Fruit fly (Drosophila melanogaster) whole organism, adult: ENCODE measurements around the gene CG34428.

Experiments used
- CG11617 ChIP-seq: fragments of 200-800 bp; sonication (Bioruptor generic); optimal IDR thresholded peaks from 2 replicates; lab custom pipeline; 2017; ENCODE audit warnings: mild to moderate bottlenecking, missing biosample characterization, missing genetic modification reagents, missing genetic modification characterization
- CG14711 ChIP-seq: fragments of 200-800 bp; sonication (Bioruptor generic); optimal IDR thresholded peaks from 2 replicates; lab custom pipeline; 2018; ENCODE audit warnings: missing biosample characterization, mild to moderate bottlenecking, missing genetic modification characterization, moderate library complexity
- CG1620 ChIP-seq: fragments of 200-800 bp; sonication (Bioruptor generic); optimal IDR thresholded peaks from 2 replicates; lab custom pipeline; 2016; ENCODE audit warnings: missing biosample characterization, missing genetic modification characterization
- CG33017 ChIP-seq: fragments of 200-800 bp; sonication (Bioruptor generic); optimal IDR thresholded peaks from 2 replicates; lab custom pipeline; 2018; ENCODE audit warnings: missing biosample characterization, mild to moderate bottlenecking, missing genetic modification characterization, moderate library complexity
- CG5204 ChIP-seq: fragments of 200-800 bp; sonication (Bioruptor generic); optimal IDR thresholded peaks from 2 replicates; lab custom pipeline; 2016; ENCODE audit warnings: missing biosample characterization, missing genetic modification characterization
- CG7045 ChIP-seq: fragments of 200-800 bp; sonication (Bioruptor generic); optimal IDR thresholded peaks from 2 replicates; lab custom pipeline; 2017; ENCODE audit warnings: missing biosample characterization, mild to moderate bottlenecking, missing genetic modification characterization
- Crg-1 ChIP-seq: fragments of 200-800 bp; sonication (Bioruptor generic); optimal IDR thresholded peaks from 2 replicates; lab custom pipeline; 2016; ENCODE audit warnings: missing biosample characterization, missing genetic modification characterization
- Hr96 ChIP-seq: fragments of 200-800 bp; sonication (Bioruptor generic); optimal IDR thresholded peaks from 2 replicates; lab custom pipeline; 2016; ENCODE audit warnings: missing biosample characterization, missing genetic modification characterization
- cic ChIP-seq: fragments of 200-800 bp; sonication (Bioruptor generic); optimal IDR thresholded peaks from 2 replicates; lab custom pipeline; 2017; ENCODE audit warnings: missing biosample characterization, mild to moderate bottlenecking, missing genetic modification characterization, moderate library complexity
- cnc ChIP-seq, 2 experiments: fragments of >200 bp; optimal IDR thresholded peaks; 2 replicates each; lab custom pipeline; 2017
- kay ChIP-seq: fragments of 200-800 bp; sonication (Bioruptor generic); peaks from one replicate; lab custom pipeline; 2016; ENCODE audit warnings: missing biosample characterization, missing genetic modification characterization, borderline replicate concordance
- ovo ChIP-seq: fragments of 200-800 bp; sonication (Bioruptor generic); optimal IDR thresholded peaks from 2 replicates; lab custom pipeline; 2016; ENCODE audit warnings: missing biosample characterization, missing genetic modification characterization
- tj ChIP-seq: fragments of 200-800 bp; sonication (Bioruptor generic); optimal IDR thresholded peaks from 3 replicates; lab custom pipeline; 2017; ENCODE audit warnings: missing biosample characterization, mild to moderate bottlenecking, missing genetic modification characterization, moderate library complexity
- toe ChIP-seq: fragments of 200-800 bp; sonication (Bioruptor generic); optimal IDR thresholded peaks from 2 replicates; lab custom pipeline; 2016; ENCODE audit warnings: missing biosample characterization, missing genetic modification characterization

DNA sequence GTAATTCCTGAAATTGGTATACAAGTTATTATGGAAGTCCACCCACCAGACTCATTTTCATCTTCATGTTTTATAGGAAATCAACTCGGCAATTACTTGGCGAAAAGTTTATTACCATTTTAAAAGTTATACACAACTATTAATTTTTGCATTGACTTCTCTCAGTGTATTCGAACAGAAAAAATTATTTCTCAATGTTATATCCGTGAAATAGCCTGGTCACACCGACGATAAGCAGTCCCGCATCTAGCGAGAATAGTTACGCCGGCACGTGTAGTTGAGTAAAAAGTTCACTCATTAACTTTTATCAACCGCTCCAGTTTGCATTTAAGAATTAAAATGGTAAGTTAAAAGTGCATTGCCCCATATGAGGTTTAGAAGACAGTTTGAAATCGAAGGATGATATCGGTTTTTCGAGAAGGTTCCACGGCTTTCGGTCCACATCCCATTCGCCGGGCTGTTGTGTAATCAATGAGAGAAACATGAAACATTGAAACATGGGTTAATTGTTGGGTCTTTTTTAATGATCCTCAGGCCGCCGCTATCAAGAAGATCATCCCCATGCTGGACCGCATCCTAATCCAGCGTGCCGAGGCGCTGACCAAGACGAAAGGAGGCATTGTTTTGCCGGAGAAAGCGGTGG lies 45.6 kb upstream of the CG34428 start, which contains the start of gene CG11267:
- TF ChIP-seq CG33017 (tag; lab: Kevin White, UChicago) (peak; percentile 61), ovo (peak; percentile 2), kay (GFP tag; lab: Kevin White, UChicago) (no peak), Crg-1 (GFP tag; lab: Kevin White, UChicago) (no peak), Hr96 (GFP tag; lab: Kevin White, UChicago) (peak; percentile 51), CG7045 (GFP tag; lab: Kevin White, UChicago) (peak; percentile 87), toe (peak; percentile 88), cic (GFP tag; lab: Kevin White, UChicago) (peak; percentile 55), CG1620 (GFP tag; lab: Kevin White, UChicago) (peak; percentile 69), tj (peak; percentile 21), CG5204 (no peak), cnc (optimal IDR thresholded peaks at IDR 0.05; lab: Kevin White, UChicago) (no peak), CG11617 (GFP tag; lab: Kevin White, UChicago) (peak; percentile 58), CG14711 (peak; percentile 79)
